Worm (Caenorhabditis elegans) whole organism, L1 larva: Measurements from ENCODE around the gene ZC8.6.
A peak's percentile ranks its signal among the peaks of the same experiment; 100 is the strongest.

Experiments
- C34B4.2 ChIP-seq: sonication (generic microtip); optimal IDR thresholded peaks from 2 replicates; lab custom pipeline; 2017; ENCODE audit warnings: mild to moderate bottlenecking, missing genetic modification characterization, missing compliant biosample characterization
- F16B12.6 ChIP-seq: fragments of 150-350 bp; optimal IDR thresholded peaks from 2 replicates; lab custom pipeline; 2014; ENCODE audit warnings: missing biosample characterization, missing genetic modification characterization
- Y116A8C.19 ChIP-seq: sonication (generic microtip); optimal IDR thresholded peaks from 2 replicates; lab custom pipeline; 2016; ENCODE audit warnings: missing compliant biosample characterization, missing genetic modification characterization, borderline replicate concordance
- aha-1 ChIP-seq: fragments of 150-350 bp; optimal IDR thresholded peaks from 2 replicates; lab custom pipeline; 2014; ENCODE audit warnings: missing biosample characterization, missing genetic modification characterization
- alr-1 ChIP-seq: fragments of 200-800 bp; sonication (Bioruptor generic); optimal IDR thresholded peaks from 2 replicates; lab custom pipeline; 2018; ENCODE audit warnings: borderline replicate concordance, mild to moderate bottlenecking, missing genetic modification characterization, missing compliant biosample characterization
- blmp-1 ChIP-seq: fragments of 150-350 bp; optimal IDR thresholded peaks from 2 replicates; lab custom pipeline; 2014; ENCODE audit warnings: missing biosample characterization, missing genetic modification characterization
- ceh-8 ChIP-seq: fragments of 200-800 bp; sonication (Bioruptor generic); optimal IDR thresholded peaks from 2 replicates; lab custom pipeline; 2018; ENCODE audit warnings: mild to moderate bottlenecking, missing genetic modification characterization, moderate library complexity, missing compliant biosample characterization
- ceh-82 ChIP-seq, 3 experiments: fragments of 150-350 bp in 1 of 3; sonication (generic microtip) in 2 of 3; optimal IDR thresholded peaks; 2 replicates each; lab custom pipeline; 2014 to 2017; ENCODE audit warnings: missing biosample characterization in 3 of 3, missing genetic modification characterization in 3 of 3
- ceh-90 ChIP-seq: sonication (generic microtip); optimal IDR thresholded peaks from 2 replicates; lab custom pipeline; 2016; ENCODE audit warnings: missing genetic modification characterization, missing compliant biosample characterization
- dsc-1 ChIP-seq: sonication (generic microtip); optimal IDR thresholded peaks from 2 replicates; lab custom pipeline; 2016; ENCODE audit warnings: mild to moderate bottlenecking, missing genetic modification characterization, missing compliant biosample characterization
- efl-1 ChIP-seq, 4 experiments: fragments of 150-350 bp; optimal IDR thresholded peaks in 3 of 4; peaks in 1 of 4; 1 replicate in 1 of 4; 2 replicates in 3 of 4; lab custom pipeline; 2014; ENCODE audit warnings: missing biosample characterization in 2 of 4, missing genetic modification characterization in 2 of 4, missing genetic modification reagents in 2 of 4
- egl-27 ChIP-seq, 2 experiments: fragments of 150-350 bp in 1 of 2; sonication (generic microtip); optimal IDR thresholded peaks; 3 replicates each; lab custom pipeline; 2017 to 2018; ENCODE audit warnings: missing biosample characterization in 2 of 2, missing genetic modification characterization in 2 of 2, missing genetic modification reagents in 2 of 2
- elt-3 ChIP-seq, 6 experiments: fragments of 150-350 bp in 1 of 6; sonication (generic microtip); optimal IDR thresholded peaks; 2 replicates each; lab custom pipeline; 2017 to 2018; ENCODE audit warnings: missing biosample characterization in 6 of 6, missing genetic modification characterization in 6 of 6, inconsistent platforms in 1 of 6
- ets-5 ChIP-seq: fragments of 200-800 bp; sonication (Bioruptor generic); IDR thresholded peaks from 2 replicates; pipeline ENCODE4 v1.3.6; 2022; ENCODE audit warnings: missing genetic modification characterization, missing compliant biosample characterization
- fkh-10 ChIP-seq: sonication (generic microtip); optimal IDR thresholded peaks from 2 replicates; lab custom pipeline; 2017; ENCODE audit warnings: missing biosample characterization, missing genetic modification reagents, missing genetic modification characterization
- fkh-8 ChIP-seq: sonication (generic microtip); optimal IDR thresholded peaks from 2 replicates; lab custom pipeline; 2016; ENCODE audit warnings: mild to moderate bottlenecking, missing genetic modification characterization, missing compliant biosample characterization
- grh-1 ChIP-seq: fragments of 200-800 bp; sonication (Bioruptor generic); IDR thresholded peaks from 2 replicates; pipeline ENCODE4 v1.3.6; 2022; ENCODE audit warnings: missing genetic modification reagents, missing genetic modification characterization, missing compliant biosample characterization
- jun-1 ChIP-seq: fragments of 150-350 bp; optimal IDR thresholded peaks from 2 replicates; lab custom pipeline; 2014; ENCODE audit warnings: missing biosample characterization, missing genetic modification reagents, missing genetic modification characterization
- lin-13 ChIP-seq: fragments of 150-350 bp; optimal IDR thresholded peaks from 2 replicates; lab custom pipeline; 2014; ENCODE audit warnings: missing biosample characterization, missing genetic modification reagents, missing genetic modification characterization
- lin-14 ChIP-seq: fragments of 200-800 bp; sonication (Bioruptor generic); optimal IDR thresholded peaks from 2 replicates; lab custom pipeline; 2018; ENCODE audit warnings: mild to moderate bottlenecking, missing genetic modification characterization, moderate library complexity, missing compliant biosample characterization
- lin-15B ChIP-seq: fragments of 150-350 bp; sonication (generic microtip); optimal IDR thresholded peaks from 3 replicates; lab custom pipeline; 2014; ENCODE audit warnings: missing biosample characterization, missing genetic modification characterization
- lin-39 ChIP-seq: fragments of 150-350 bp; optimal IDR thresholded peaks from 2 replicates; lab custom pipeline; 2014; ENCODE audit warnings: missing biosample characterization, missing genetic modification reagents, missing genetic modification characterization
- mab-9 ChIP-seq: fragments of 200-800 bp; sonication (Bioruptor generic); IDR thresholded peaks from 2 replicates; pipeline ENCODE4 v1.3.6; 2022; ENCODE audit warnings: missing genetic modification reagents, missing genetic modification characterization, missing compliant biosample characterization
- mdl-1 ChIP-seq, 2 experiments: fragments of 150-350 bp; optimal IDR thresholded peaks; 2 replicates each; lab custom pipeline; 2014 to 2017; ENCODE audit warnings: missing biosample characterization in 2 of 2, missing genetic modification characterization in 2 of 2, inconsistent platforms in 1 of 2
- mep-1 ChIP-seq: fragments of 150-350 bp; optimal IDR thresholded peaks from 2 replicates; lab custom pipeline; 2014; ENCODE audit warnings: missing biosample characterization, missing genetic modification characterization
- nhr-20 ChIP-seq: sonication (generic microtip); optimal IDR thresholded peaks from 2 replicates; lab custom pipeline; 2016; ENCODE audit warnings: mild to moderate bottlenecking, missing genetic modification characterization, missing compliant biosample characterization
- nhr-47 ChIP-seq: sonication (generic microtip); optimal IDR thresholded peaks from 2 replicates; lab custom pipeline; 2016; ENCODE audit warnings: mild to moderate bottlenecking, missing genetic modification characterization, moderate library complexity, missing compliant biosample characterization
- nhr-76 ChIP-seq: sonication (generic microtip); optimal IDR thresholded peaks from 2 replicates; lab custom pipeline; 2017; ENCODE audit warnings: missing biosample characterization, missing genetic modification characterization
- nhr-77 ChIP-seq: fragments of 150-350 bp; optimal IDR thresholded peaks from 2 replicates; lab custom pipeline; 2014; ENCODE audit warnings: missing biosample characterization, missing genetic modification characterization
- nhr-84 ChIP-seq: sonication (generic microtip); optimal IDR thresholded peaks from 2 replicates; lab custom pipeline; 2017; ENCODE audit warnings: missing biosample characterization, missing genetic modification characterization
- nhr-85 ChIP-seq: sonication (generic microtip); peaks from one replicate; lab custom pipeline; 2016; ENCODE audit warnings: missing genetic modification characterization, inconsistent platforms, missing compliant biosample characterization
- rnt-1 ChIP-seq: sonication (generic microtip); optimal IDR thresholded peaks from 2 replicates; lab custom pipeline; 2016; ENCODE audit warnings: mild to moderate bottlenecking, missing genetic modification characterization, moderate library complexity, missing compliant biosample characterization
- sox-4 ChIP-seq: sonication (generic microtip); optimal IDR thresholded peaks from 2 replicates; lab custom pipeline; 2016; ENCODE audit warnings: missing genetic modification characterization, missing compliant biosample characterization
- swsn-7 ChIP-seq: sonication (generic microtip); optimal IDR thresholded peaks from 2 replicates; lab custom pipeline; 2016; ENCODE audit warnings: missing genetic modification characterization, missing compliant biosample characterization
- tbx-2 ChIP-seq: sonication (generic microtip); optimal IDR thresholded peaks from 2 replicates; lab custom pipeline; 2016; ENCODE audit warnings: missing genetic modification characterization, missing compliant biosample characterization
- tlp-1 ChIP-seq: fragments of 150-350 bp; optimal IDR thresholded peaks from 2 replicates; lab custom pipeline; 2014; ENCODE audit warnings: missing biosample characterization, missing genetic modification characterization
- unc-130 ChIP-seq: fragments of 150-350 bp; optimal IDR thresholded peaks from 2 replicates; lab custom pipeline; 2017; ENCODE audit warnings: missing biosample characterization, missing genetic modification characterization, inconsistent platforms
- unc-30 ChIP-seq: sonication (generic microtip); optimal IDR thresholded peaks from 2 replicates; lab custom pipeline; 2017; ENCODE audit warnings: missing biosample characterization, missing genetic modification characterization
- unc-62 ChIP-seq: fragments of 150-350 bp; optimal IDR thresholded peaks from 2 replicates; lab custom pipeline; 2014; ENCODE audit warnings: missing biosample characterization, missing genetic modification reagents, missing genetic modification characterization
- vab-15 ChIP-seq: sonication (generic microtip); optimal IDR thresholded peaks from 2 replicates; lab custom pipeline; 2017; ENCODE audit warnings: missing genotype, mild to moderate bottlenecking, missing genetic modification characterization, missing compliant biosample characterization
- ztf-11 ChIP-seq, 2 experiments: sonication (generic microtip); optimal IDR thresholded peaks; 2 replicates each; lab custom pipeline; 2016 to 2017; ENCODE audit warnings: missing genetic modification characterization in 2 of 2, missing biosample characterization in 1 of 2, missing compliant biosample characterization in 1 of 2

ZC8.6 gene

ce11 chrX:5031742-5032141 lies 34.3 kb upstream of the ZC8.6 start (continued):
- TF ChIP-seq nhr-47 (tag; lab: Kevin White, UChicago) (peak; percentile 15), dsc-1 (tag; lab: Kevin White, UChicago) (peak; percentile 5), ceh-82 (tag; optimal IDR thresholded peaks at IDR 0.05; lab: Kevin White, UChicago) (no peak), nhr-20 (no peak), unc-130 (no peak), tbx-2 (tag; lab: Kevin White, UChicago) (no peak), ceh-90 (tag; lab: Kevin White, UChicago) (no peak), ztf-11 (tag; optimal IDR thresholded peaks at IDR 0.05; lab: Kevin White, UChicago) (no peak), mdl-1 (tag; optimal IDR thresholded peaks at IDR 0.05; lab: Kevin White, UChicago) (no peak), mab-9 (GFP tag; lab: Robert Waterston, UW) (no peak), vab-15 (tag; lab: Kevin White, UChicago) (no peak), Y116A8C.19 (no peak), ets-5 (GFP tag; lab: Robert Waterston, UW) (no peak), C34B4.2 (tag; lab: Kevin White, UChicago) (no peak), grh-1 (GFP tag; lab: Robert Waterston, UW) (no peak), jun-1 (tag; lab: Kevin White, UChicago) (no peak), mep-1 (tag; lab: Kevin White, UChicago) (no peak)

- TF ChIP-seq grh-1 (GFP tag; lab: Robert Waterston, UW) (no peak), fkh-10 (GFP tag; lab: Kevin White, UChicago) (peak; percentile 71), lin-14 (GFP tag; lab: Kevin White, UChicago) (peak; percentile 33), nhr-20 (no peak), alr-1 (no peak)
Measured at ce11 chrX:5028593-5028955, 31.2 kb upstream of the ZC8.6 start.

ce11 chrX:5027923-5028592 lies 30.7 kb upstream of the ZC8.6 start:
- no peak for TF ChIP-seq unc-30 (tag; lab: Kevin White, UChicago)
- no peak for TF ChIP-seq lin-14 (GFP tag; lab: Kevin White, UChicago)
- TF ChIP-seq fkh-10 (GFP tag; lab: Kevin White, UChicago): peak; percentile 20
- TF ChIP-seq elt-3 (tag; optimal IDR thresholded peaks at IDR 0.05; lab: Kevin White, UChicago): no peak
- TF ChIP-seq nhr-20: no peak
- TF ChIP-seq vab-15 (tag; lab: Kevin White, UChicago): no peak
- peak; percentile 61 for TF ChIP-seq nhr-85
- TF ChIP-seq lin-15B: no peak

ce11 chrX:5026461-5026860 lies 29.1 kb upstream of the ZC8.6 start:
- TF ChIP-seq swsn-7 (tag; lab: Kevin White, UChicago) (no peak), lin-14 (GFP tag; lab: Kevin White, UChicago) (peak; percentile 36), egl-27 (tag; optimal IDR thresholded peaks at IDR 0.05; lab: Kevin White, UChicago) (no peak)

- TF ChIP-seq dsc-1 (tag; lab: Kevin White, UChicago) (no peak), blmp-1 (tag; lab: Kevin White, UChicago) (peak; percentile 73)
- TF ChIP-seq, all 84 proteins: peak for 1
Measured at ce11 chrX:5024300-5024699, 26.9 kb upstream of the ZC8.6 start, which contains the start of gene ZC449.1. Gene ZC449.1, plus strand, starts transcription at chrX:5024420.

- TF ChIP-seq nhr-76 (tag; lab: Kevin White, UChicago): no peak
- no peak for TF ChIP-seq mab-9 (GFP tag; lab: Robert Waterston, UW)
- peak; percentile 7 to 23 for TF ChIP-seq efl-1 (optimal IDR thresholded peaks at IDR 0.05; lab: Kevin White, UChicago)
- peak in 1 of 2 experiments; percentile 89 for TF ChIP-seq efl-1 (GFP tag; optimal IDR thresholded peaks at IDR 0.05 in 1 of 2; lab: Kevin White, UChicago)
- TF ChIP-seq nhr-77 (tag; lab: Kevin White, UChicago): peak; percentile 41
- TF ChIP-seq lin-39 (tag; lab: Kevin White, UChicago): no peak
- TF ChIP-seq fkh-8 (tag; lab: Kevin White, UChicago): peak; percentile 68
- peak; percentile 27 for TF ChIP-seq lin-13 (GFP tag; lab: Kevin White, UChicago)
- TF ChIP-seq rnt-1 (tag; lab: Kevin White, UChicago): peak; percentile 65
- peak; percentile 58 for TF ChIP-seq lin-14 (GFP tag; lab: Kevin White, UChicago)
- TF ChIP-seq F16B12.6 (tag; lab: Kevin White, UChicago): no peak
- peak; percentile 38 for TF ChIP-seq unc-130
- TF ChIP-seq nhr-84 (tag; lab: Kevin White, UChicago): no peak
- no peak for TF ChIP-seq ceh-8 (GFP tag; lab: Kevin White, UChicago)
- TF ChIP-seq ceh-90 (tag; lab: Kevin White, UChicago): no peak
- peak; percentile 49 for TF ChIP-seq mep-1 (tag; lab: Kevin White, UChicago)
- no peak for TF ChIP-seq aha-1 (tag; lab: Kevin White, UChicago)
- no peak for TF ChIP-seq tlp-1 (tag; lab: Kevin White, UChicago)
- TF ChIP-seq sox-4 (tag; lab: Kevin White, UChicago): no peak
- TF ChIP-seq unc-62 (GFP tag; lab: Kevin White, UChicago): no peak
Measured at ce11 chrX:5022682-5023081, 25.3 kb upstream of the ZC8.6 start.
